Worm (Caenorhabditis elegans) whole organism, L4/young adult: ENCODE data around the gene col-184.
"Not testable (repeated sequence)": the region's sequence is repeated elsewhere in the genome, so short reads cannot be mapped to it uniquely, and the experiment has no call there.

Experiments used
- W03F9.2 ChIP-seq: fragments of 150-350 bp; optimal IDR thresholded peaks from 2 replicates; lab custom pipeline; 2014; ENCODE audit warnings: missing biosample characterization, missing genetic modification characterization
- dao-5 ChIP-seq: sonication (generic microtip); optimal IDR thresholded peaks from 2 replicates; lab custom pipeline; 2016; ENCODE audit warnings: missing genotype, missing genetic modification characterization, moderate library complexity, missing compliant biosample characterization
- him-1 ChIP-seq: sonication (generic microtip); optimal IDR thresholded peaks from 2 replicates; lab custom pipeline; 2016; ENCODE audit warnings: missing genotype, missing genetic modification reagents, missing genetic modification characterization, missing compliant biosample characterization

The col-184 gene

ce11 chrX:13469047-13469633 is at the start of gene col-184:
Gene col-184, plus strand, starts transcription at chrX:13469455.
- TF ChIP-seq W03F9.2: no peak
- no peak for TF ChIP-seq dao-5 (tag; lab: Kevin White, UChicago)
- no peak for TF ChIP-seq him-1 (tag; lab: Kevin White, UChicago)

DNA sequence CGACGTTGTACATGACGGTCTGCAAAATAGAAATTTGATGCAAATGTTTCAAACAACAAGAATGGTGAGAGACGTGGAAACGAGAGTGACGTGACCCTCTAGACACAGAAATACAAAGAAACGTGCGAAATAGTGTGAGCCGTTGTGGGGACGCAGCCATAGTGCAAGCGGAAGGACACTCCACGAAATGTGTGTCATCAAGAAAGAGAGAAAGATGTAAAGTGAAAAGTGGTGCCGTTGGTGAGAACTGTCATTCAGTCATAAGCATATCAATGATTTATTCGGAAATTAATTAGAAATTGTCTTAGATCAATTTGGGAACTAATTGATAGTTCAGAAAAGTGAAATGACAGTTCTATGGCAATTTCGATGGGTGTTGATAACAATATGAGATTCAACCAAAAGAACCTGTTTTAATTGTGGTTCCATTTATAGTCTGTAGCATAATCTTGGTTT is 49.3 kb upstream of the col-184 start, which contains the start of gene C29F7.3:
Gene C29F7.3, minus strand, starts transcription at position 51 of the 456 bp plus-strand sequence.
- no peak for TF ChIP-seq dao-5 (tag; lab: Kevin White, UChicago)

ce11 chrX:13421068-13421467 is 48.2 kb upstream of the col-184 start:
- TF ChIP-seq W03F9.2: no peak
- TF ChIP-seq dao-5 (tag; lab: Kevin White, UChicago): no peak
- TF ChIP-seq him-1 (tag; lab: Kevin White, UChicago): no peak

- TF ChIP-seq him-1 (tag; lab: Kevin White, UChicago) (no peak), dao-5 (tag; lab: Kevin White, UChicago) (no peak), W03F9.2 (no peak)
Measured at ce11 chrX:13423340-13423739, 45.9 kb upstream of the col-184 start, which contains the start of gene fkh-3. Gene fkh-3, minus strand, starts transcription at chrX:13423440.

DNA sequence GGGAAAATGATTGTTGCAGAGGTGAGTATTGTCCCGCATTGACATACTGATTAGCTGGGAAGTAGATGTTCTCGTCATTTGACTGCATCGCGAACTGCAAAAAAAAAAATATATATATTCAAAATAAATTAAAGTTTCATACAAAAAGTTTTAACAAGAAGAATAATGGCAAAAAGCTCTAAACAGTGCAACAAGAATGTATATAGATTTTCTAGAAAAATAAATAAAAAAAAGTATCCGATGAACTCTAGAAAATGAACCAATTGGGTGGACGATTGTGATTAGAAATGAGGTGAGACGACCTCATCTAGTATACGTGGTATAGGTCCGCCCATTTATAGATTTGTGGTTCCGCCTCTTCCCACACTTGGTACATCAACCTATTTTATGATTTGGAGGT is 40.5 kb upstream of the col-184 start, which contains the start of gene fkh-4:
Gene fkh-4, minus strand, starts transcription at position 101 of the 400 bp plus-strand sequence.
- not testable (repeated sequence) for TF ChIP-seq dao-5 (tag; lab: Kevin White, UChicago); him-1 (tag; lab: Kevin White, UChicago); W03F9.2

- TF ChIP-seq him-1 (tag; lab: Kevin White, UChicago); dao-5 (tag; lab: Kevin White, UChicago); W03F9.2: not testable (repeated sequence)
Measured at ce11 chrX:13431388-13431787, 37.9 kb upstream of the col-184 start, which contains the start of gene C29F7.10. Gene C29F7.10, minus strand, starts transcription at chrX:13431488.

- TF ChIP-seq dao-5 (tag; lab: Kevin White, UChicago) (no peak), W03F9.2 (no peak), him-1 (tag; lab: Kevin White, UChicago) (no peak)
Measured at ce11 chrX:13435116-13435515, 34.1 kb upstream of the col-184 start.

DNA sequence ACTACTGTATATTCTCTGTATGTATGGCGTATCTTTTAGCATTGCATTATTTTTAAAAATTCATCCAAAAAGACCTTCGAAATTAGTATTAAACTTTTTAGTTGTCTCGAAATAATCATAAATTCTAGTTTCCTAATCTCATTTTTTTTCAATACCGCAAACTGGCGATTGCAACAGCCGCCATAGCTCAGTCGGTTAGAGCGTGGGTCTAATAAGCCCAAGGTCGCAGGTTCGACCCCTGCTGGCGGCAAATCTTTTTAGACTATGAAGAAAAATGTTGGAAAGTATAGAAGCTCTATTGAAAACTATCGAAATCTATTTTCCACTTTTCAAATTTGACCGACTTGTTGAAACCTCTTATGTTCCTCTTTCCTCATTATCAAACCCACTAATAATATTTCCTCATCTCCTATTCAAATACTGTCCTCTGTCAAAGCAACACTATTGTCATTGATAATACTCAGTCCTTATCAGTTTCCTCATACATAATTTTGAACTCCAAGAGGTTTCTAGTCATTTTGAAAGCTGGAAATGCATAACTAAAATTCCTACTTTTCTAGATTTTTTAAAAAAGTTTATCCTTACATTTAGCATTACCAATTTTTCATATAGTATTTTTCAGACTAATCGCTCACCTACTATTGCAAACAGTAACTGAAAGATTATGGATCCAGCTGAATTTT is 33.3 kb upstream of the col-184 start, which contains the start of gene jmjd-3.3:
Gene jmjd-3.3, plus strand, starts transcription at position 633 of the 683 bp plus-strand sequence.
- TF ChIP-seq him-1 (tag; lab: Kevin White, UChicago) (no peak), dao-5 (tag; lab: Kevin White, UChicago) (no peak), W03F9.2 (no peak)

DNA sequence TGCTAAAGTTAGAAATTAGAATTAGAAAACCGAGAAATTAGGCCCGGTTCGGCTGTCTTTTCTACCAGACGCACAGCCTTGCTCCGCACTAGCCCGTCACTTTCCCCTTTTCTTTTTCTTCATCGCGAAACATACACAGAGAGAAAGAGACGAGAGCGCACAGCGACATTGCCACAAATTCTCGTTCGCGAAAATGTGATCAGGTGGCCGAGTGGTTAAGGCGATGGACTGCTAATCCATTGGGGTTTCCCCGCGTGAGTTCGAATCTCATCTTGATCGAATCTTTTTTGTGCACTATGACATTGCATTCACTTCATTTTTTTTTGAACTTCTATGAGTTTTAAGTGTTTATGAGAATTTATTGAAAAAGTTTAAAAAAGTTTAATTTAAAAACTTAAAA is 26.8 kb upstream of the col-184 start:
- TF ChIP-seq him-1 (tag; lab: Kevin White, UChicago): peak; percentile 9
- peak; percentile 49 for TF ChIP-seq W03F9.2
- no peak for TF ChIP-seq dao-5 (tag; lab: Kevin White, UChicago)

ce11 chrX:13443283-13443682 is 26.0 kb upstream of the col-184 start:
- TF ChIP-seq W03F9.2: no peak
- no peak for TF ChIP-seq dao-5 (tag; lab: Kevin White, UChicago)
- no peak for TF ChIP-seq him-1 (tag; lab: Kevin White, UChicago)

DNA sequence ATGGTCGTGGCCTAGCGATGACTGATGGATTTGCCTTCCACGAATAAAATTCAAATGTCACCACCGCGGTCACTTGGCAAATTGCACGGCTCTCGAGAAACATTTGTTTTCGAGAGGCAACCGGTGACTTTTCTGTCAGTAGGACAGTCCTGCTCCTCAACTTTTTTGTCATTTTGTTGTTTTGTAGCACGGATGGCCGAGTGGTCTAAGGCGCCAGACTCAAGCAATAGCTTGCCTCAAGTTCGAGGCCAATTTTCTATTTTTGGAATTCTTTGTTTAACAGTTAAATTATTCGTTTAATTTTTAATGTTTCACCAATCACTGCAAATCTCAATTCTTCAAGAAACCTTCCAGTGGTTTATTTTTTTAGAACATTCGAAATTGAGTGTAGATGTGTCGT is 25.0 kb upstream of the col-184 start:
- no peak for TF ChIP-seq W03F9.2
- no peak for TF ChIP-seq dao-5 (tag; lab: Kevin White, UChicago)
- no peak for TF ChIP-seq him-1 (tag; lab: Kevin White, UChicago)

ce11 chrX:13446418-13446817 is 22.8 kb upstream of the col-184 start, which contains the start of gene set-8:
Gene set-8, plus strand, starts transcription at chrX:13446718.
- TF ChIP-seq dao-5 (tag; lab: Kevin White, UChicago): no peak
- TF ChIP-seq W03F9.2: no peak
- TF ChIP-seq him-1 (tag; lab: Kevin White, UChicago): no peak

ce11 chrX:13448665-13449099 is 20.6 kb upstream of the col-184 start:
- TF ChIP-seq him-1 (tag; lab: Kevin White, UChicago): peak; percentile 69
- TF ChIP-seq W03F9.2: peak; percentile 44
- TF ChIP-seq dao-5 (tag; lab: Kevin White, UChicago): peak; percentile 68

ce11 chrX:13451578-13451977 is 17.7 kb upstream of the col-184 start, which contains the start of gene F02D10.6:
Gene F02D10.6, minus strand, starts transcription at chrX:13451678.
- TF ChIP-seq W03F9.2: no peak
- TF ChIP-seq him-1 (tag; lab: Kevin White, UChicago): no peak
- TF ChIP-seq dao-5 (tag; lab: Kevin White, UChicago): no peak
